ENCODE assay signal across 7 worm cellular contexts in the genomic region with DNA sequence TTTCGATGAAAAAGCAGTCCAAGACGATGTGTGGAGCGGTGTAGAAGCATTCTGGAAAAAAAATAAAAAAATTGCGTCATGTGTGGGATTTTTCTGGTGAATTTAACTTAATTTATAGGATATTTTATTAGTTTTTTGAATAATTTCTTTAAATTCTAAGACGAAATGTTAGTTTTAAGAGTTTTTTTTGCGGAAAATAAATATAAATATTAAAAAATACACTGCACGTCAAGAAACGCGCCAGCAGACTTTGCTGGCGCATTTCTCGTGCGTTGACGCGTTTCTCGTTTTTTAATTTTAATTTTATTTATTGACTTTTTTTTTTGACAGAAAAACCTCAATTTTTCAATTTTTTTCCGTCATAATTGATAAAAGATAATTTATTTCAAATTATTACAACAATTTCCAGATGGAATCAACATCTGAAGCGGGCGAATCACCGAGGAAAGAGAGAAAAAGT.
TF ChIP-seq lines count a peak whose summit lies in the region.

A gene (minus strand): TSS at position 51 of the 460 bp plus-strand sequence.
A gene (plus strand): TSS at position 410 of the 460 bp plus-strand sequence.

TF ChIP-seq in whole organism, L1 larva, 84 proteins besides CTCF, POLR2A, EP300 and RAD21 (continues in another document):
- TF ChIP-seq efl-1 (optimal IDR thresholded peaks at IDR 0.05; lab: Kevin White, UChicago) (peak; percentile 40 to 68), efl-1 (GFP tag; optimal IDR thresholded peaks at IDR 0.05 in 1 of 2; lab: Kevin White, UChicago) (peak; percentile 72 to 95), mep-1 (tag; optimal IDR thresholded peaks at IDR 0.05; lab: Kevin White, UChicago) (peak; percentile 92), lin-13 (GFP tag; optimal IDR thresholded peaks at IDR 0.05; lab: Kevin White, UChicago) (peak; percentile 34), ama-1 (optimal IDR thresholded peaks at IDR 0.05; lab: Kevin White, UChicago) (no peak), nhr-20 (tag; optimal IDR thresholded peaks at IDR 0.05; lab: Kevin White, UChicago) (no peak), fkh-8 (tag; optimal IDR thresholded peaks at IDR 0.05; lab: Kevin White, UChicago) (peak; percentile 5), nhr-19 (GFP tag; conservative IDR thresholded peaks at IDR 0.05; lab: Robert Waterston, UW) (peak; percentile 70), unc-130 (tag; optimal IDR thresholded peaks at IDR 0.05; lab: Kevin White, UChicago) (peak; percentile 38), grh-1 (GFP tag; IDR thresholded peaks at IDR 0.05; lab: Robert Waterston, UW) (peak; percentile 30; the same call in 1 of the 2 replicates), nhr-76 (tag; optimal IDR thresholded peaks at IDR 0.05; lab: Kevin White, UChicago) (no peak), snpc-4 (tag; optimal IDR thresholded peaks at IDR 0.05; lab: Kevin White, UChicago) (peak; percentile 51)

TF ChIP-seq in whole organism, L2 larva, 48 proteins besides CTCF, POLR2A, EP300 and RAD21 (continues in another document):
- TF ChIP-seq crh-2 (tag; optimal IDR thresholded peaks at IDR 0.05; lab: Kevin White, UChicago) (peak; percentile 35), snpc-4 (tag; optimal IDR thresholded peaks at IDR 0.05; lab: Kevin White, UChicago) (peak; percentile 29), nhr-25 (tag; optimal IDR thresholded peaks at IDR 0.05; lab: Kevin White, UChicago) (peak; percentile 31), C34F6.9 (tag; optimal IDR thresholded peaks at IDR 0.05; lab: Kevin White, UChicago) (peak; percentile 49), nhr-12 (tag; optimal IDR thresholded peaks at IDR 0.05; lab: Kevin White, UChicago) (no peak), sma-9 (GFP tag; optimal IDR thresholded peaks at IDR 0.05; lab: Kevin White, UChicago) (no peak), sma-9 (tag; optimal IDR thresholded peaks at IDR 0.05; lab: Kevin White, UChicago) (no peak), unc-55 (GFP tag; optimal IDR thresholded peaks at IDR 0.05; lab: Kevin White, UChicago) (peak; percentile 61), ztf-4 (tag; optimal IDR thresholded peaks at IDR 0.05; lab: Kevin White, UChicago) (no peak), lsy-2 (tag; optimal IDR thresholded peaks at IDR 0.05; lab: Kevin White, UChicago) (peak; percentile 72 to 84), ceh-16 (tag; optimal IDR thresholded peaks at IDR 0.05; lab: Kevin White, UChicago) (no peak), nhr-11 (tag; optimal IDR thresholded peaks at IDR 0.05; lab: Kevin White, UChicago) (no peak), nhr-21 (tag; optimal IDR thresholded peaks at IDR 0.05; lab: Kevin White, UChicago) (no peak)

TF ChIP-seq in whole organism, L3 larva, 47 proteins besides CTCF, POLR2A, EP300 and RAD21 (continues in another document):
- TF ChIP-seq fkh-2 (tag; optimal IDR thresholded peaks at IDR 0.05; lab: Kevin White, UChicago) (no peak), hmg-11 (tag; optimal IDR thresholded peaks at IDR 0.05; lab: Kevin White, UChicago) (peak; percentile 36), mdl-1 (tag; optimal IDR thresholded peaks at IDR 0.05; lab: Kevin White, UChicago) (no peak), fkh-10 (GFP tag; optimal IDR thresholded peaks at IDR 0.05; lab: Kevin White, UChicago) (no peak), egl-27 (tag; optimal IDR thresholded peaks at IDR 0.05; lab: Kevin White, UChicago) (no peak), ztf-11 (tag; optimal IDR thresholded peaks at IDR 0.05; lab: Kevin White, UChicago) (no peak), R02D3.7 (tag; optimal IDR thresholded peaks at IDR 0.05; lab: Kevin White, UChicago) (peak; percentile 21), nhr-23 (tag; optimal IDR thresholded peaks at IDR 0.05; lab: Kevin White, UChicago) (peak; percentile 39), nhr-43 (tag; optimal IDR thresholded peaks at IDR 0.05; lab: Kevin White, UChicago; ENCODE audit: poor library complexity, severe bottlenecking) (no peak), nhr-67 (tag; optimal IDR thresholded peaks at IDR 0.05; lab: Kevin White, UChicago) (no peak), tbx-2 (tag; optimal IDR thresholded peaks at IDR 0.05; lab: Kevin White, UChicago) (no peak), nhr-12 (tag; optimal IDR thresholded peaks at IDR 0.05; lab: Kevin White, UChicago) (no peak), eor-1 (tag; optimal IDR thresholded peaks at IDR 0.05; lab: Kevin White, UChicago) (peak in 1 of 2 experiments; percentile 41)

TF ChIP-seq in whole organism, L4 larva, 104 proteins besides CTCF, POLR2A, EP300 and RAD21 (continues in another document):
- TF ChIP-seq dmd-8 (GFP tag; IDR thresholded peaks at IDR 0.05; lab: Robert Waterston, UW) = no peak
- peak in 1 of 2 experiments; percentile 5 for TF ChIP-seq daf-16 (GFP tag; optimal IDR thresholded peaks at IDR 0.05; lab: Kevin White, UChicago)
- no peak for TF ChIP-seq daf-16 (tag; optimal IDR thresholded peaks at IDR 0.05; lab: Kevin White, UChicago)
- TF ChIP-seq spr-1 (tag; optimal IDR thresholded peaks at IDR 0.05; lab: Kevin White, UChicago) = peak; percentile 5
- no peak for TF ChIP-seq ceh-82 (tag; optimal IDR thresholded peaks at IDR 0.05; lab: Kevin White, UChicago)
- TF ChIP-seq ZK337.2 (GFP tag; IDR thresholded peaks at IDR 0.05; lab: Robert Waterston, UW) = no peak
- no peak for TF ChIP-seq cey-2 (tag; optimal IDR thresholded peaks at IDR 0.05; lab: Kevin White, UChicago; ENCODE audit: borderline replicate concordance, insufficient read depth)
- TF ChIP-seq mdl-1 (tag; optimal IDR thresholded peaks at IDR 0.05; lab: Kevin White, UChicago) = no peak
- peak; percentile 68 for TF ChIP-seq dpl-1 (GFP tag; optimal IDR thresholded peaks at IDR 0.05; lab: Kevin White, UChicago)
- TF ChIP-seq lin-38 (GFP tag; IDR thresholded peaks at IDR 0.05; lab: Robert Waterston, UW) = peak; percentile 72
- peak; percentile 62 for TF ChIP-seq mep-1 (tag; optimal IDR thresholded peaks at IDR 0.05; lab: Kevin White, UChicago)
- TF ChIP-seq lsy-2 (tag; optimal IDR thresholded peaks at IDR 0.05; lab: Kevin White, UChicago) = peak in 1 of 2 experiments; percentile 86
- TF ChIP-seq F10B5.3 (tag; optimal IDR thresholded peaks at IDR 0.05; lab: Kevin White, UChicago) = no peak

TF ChIP-seq in whole organism, late embryonic, 69 proteins besides CTCF, POLR2A, EP300 and RAD21:
- TF ChIP-seq npax-4 (tag; optimal IDR thresholded peaks at IDR 0.05; lab: Kevin White, UChicago) (no peak), unc-42 (tag; optimal IDR thresholded peaks at IDR 0.05; lab: Kevin White, UChicago) (peak; percentile 21), ceh-18 (tag; optimal IDR thresholded peaks at IDR 0.05; lab: Kevin White, UChicago) (no peak)
TF ChIP-seq in whole organism, late embryonic: peak in this region for 1.

TF ChIP-seq in whole organism, mixed stage, embryonic, 35 proteins besides CTCF, POLR2A, EP300 and RAD21 (continues in another document):
- TF ChIP-seq nhr-2 (tag; optimal IDR thresholded peaks at IDR 0.05; lab: Kevin White, UChicago) = no peak
- TF ChIP-seq flh-1 (GFP tag; optimal IDR thresholded peaks at IDR 0.05; lab: Kevin White, UChicago) = no peak
- no peak for TF ChIP-seq lsy-2 (tag; optimal IDR thresholded peaks at IDR 0.05; lab: Kevin White, UChicago)
- TF ChIP-seq elt-1 (tag; optimal IDR thresholded peaks at IDR 0.05; lab: Kevin White, UChicago; ENCODE audit: borderline replicate concordance, insufficient read depth) = no peak
- no peak for TF ChIP-seq nhr-76 (tag; optimal IDR thresholded peaks at IDR 0.05; lab: Kevin White, UChicago)
- TF ChIP-seq mls-2 (tag; optimal IDR thresholded peaks at IDR 0.05; lab: Kevin White, UChicago) = no peak
- TF ChIP-seq nhr-28 (tag; optimal IDR thresholded peaks at IDR 0.05; lab: Kevin White, UChicago) = no peak
- TF ChIP-seq cnd-1 (tag; optimal IDR thresholded peaks at IDR 0.05; lab: Kevin White, UChicago) = no peak
- peak; percentile 13 for TF ChIP-seq lin-13 (tag; optimal IDR thresholded peaks at IDR 0.05; lab: Kevin White, UChicago)
- no peak for TF ChIP-seq snpc-4 (tag; optimal IDR thresholded peaks at IDR 0.05; lab: Kevin White, UChicago)
- no peak for TF ChIP-seq ceh-83 (GFP tag; optimal IDR thresholded peaks at IDR 0.05; lab: Kevin White, UChicago)
- no peak for TF ChIP-seq nhr-237 (tag; optimal IDR thresholded peaks at IDR 0.05; lab: Kevin White, UChicago)
- no peak for TF ChIP-seq elt-3 (tag; optimal IDR thresholded peaks at IDR 0.05; lab: Kevin White, UChicago)
- TF ChIP-seq unc-39 (tag; optimal IDR thresholded peaks at IDR 0.05; lab: Kevin White, UChicago) = no peak
- TF ChIP-seq hlh-1 (tag; optimal IDR thresholded peaks at IDR 0.05; lab: Kevin White, UChicago) = no peak
- TF ChIP-seq ces-1 (GFP tag; optimal IDR thresholded peaks at IDR 0.05; lab: Kevin White, UChicago) = peak; percentile 81
- TF ChIP-seq lin-32 (GFP tag; optimal IDR thresholded peaks at IDR 0.05; lab: Kevin White, UChicago) = no peak
- peak; percentile 28 for TF ChIP-seq mep-1 (tag; optimal IDR thresholded peaks at IDR 0.05; lab: Kevin White, UChicago)

TF ChIP-seq in whole organism, young adult, 124 proteins besides CTCF, POLR2A, EP300 and RAD21:
- TF ChIP-seq akir-1 (GFP tag; optimal IDR thresholded peaks at IDR 0.05; lab: Kevin White, UChicago) (no peak), nhr-27 (tag; optimal IDR thresholded peaks at IDR 0.05; lab: Kevin White, UChicago) (no peak), ztf-26 (tag; optimal IDR thresholded peaks at IDR 0.05; lab: Kevin White, UChicago) (no peak), lsl-1 (GFP tag; optimal IDR thresholded peaks at IDR 0.05; lab: Kevin White, UChicago) (peak; percentile 20), snpc-1.1 (tag; optimal IDR thresholded peaks at IDR 0.05; lab: Kevin White, UChicago; ENCODE audit: insufficient read depth) (no peak), rec-8 (tag; optimal IDR thresholded peaks at IDR 0.05; lab: Kevin White, UChicago) (no peak), lin-40 (tag; optimal IDR thresholded peaks at IDR 0.05; lab: Kevin White, UChicago) (peak; percentile 56), pbrm-1 (GFP tag; IDR thresholded peaks at IDR 0.05; lab: Robert Waterston, UW) (0 out of 2 replicates have a peak, but pooled peaks have one; percentile 13), F23B12.7 (tag; optimal IDR thresholded peaks at IDR 0.05; lab: Kevin White, UChicago; ENCODE audit: insufficient read depth) (peak; percentile 9), lin-35 (GFP tag; optimal IDR thresholded peaks at IDR 0.05; lab: Kevin White, UChicago) (peak in 1 of 3 experiments; percentile 50), mcd-1 (GFP tag; IDR thresholded peaks at IDR 0.05; lab: Robert Waterston, UW) (peak; percentile 71), K12H6.12 (tag; optimal IDR thresholded peaks at IDR 0.05; lab: Kevin White, UChicago) (no peak), repo-1 (tag; optimal IDR thresholded peaks at IDR 0.05; lab: Kevin White, UChicago) (peak; percentile 16), lin-54 (GFP tag; optimal IDR thresholded peaks at IDR 0.05; lab: Kevin White, UChicago) (peak; percentile 52), tbp1 (GFP tag; optimal IDR thresholded peaks at IDR 0.05; lab: Kevin White, UChicago) (no peak), bed-2 (GFP tag; IDR thresholded peaks at IDR 0.05; lab: Robert Waterston, UW) (no peak), ztf-18 (tag; optimal IDR thresholded peaks at IDR 0.05; lab: Kevin White, UChicago) (peak; percentile 92)
